Worm (Caenorhabditis elegans): ENCODE measurements around the gene T02C12.5.

The T02C12.5 gene

ce11 chrIII:3976992-3977391 lies 51.0 kb downstream of the T02C12.5 start:
- no peak for TF ChIP-seq lsy-12 (tag; optimal IDR thresholded peaks at IDR 0.05)
- TF ChIP-seq pha-4 (tag; optimal IDR thresholded peaks at IDR 0.05) = peak; percentile 5
- no peak for TF ChIP-seq sea-2 (GFP tag; optimal IDR thresholded peaks at IDR 0.05)
- no peak for TF ChIP-seq zag-1 (tag; optimal IDR thresholded peaks at IDR 0.05)
- peak; percentile 26 for TF ChIP-seq elt-2 (tag; optimal IDR thresholded peaks at IDR 0.05)
- no peak for TF ChIP-seq ceh-9 (tag; optimal IDR thresholded peaks at IDR 0.05)
- TF ChIP-seq egl-5 (tag; optimal IDR thresholded peaks at IDR 0.05) = no peak
